Fruit fly (Drosophila melanogaster) whole organism, pupa: ENCODE results near the gene CG6675.

Experiments used
- CG32121 ChIP-seq: fragments of 200-800 bp; sonication (Bioruptor generic); IDR thresholded peaks from 2 replicates; pipeline ENCODE4 v1.3.6; 2022; ENCODE audit warnings: missing biosample characterization, missing genetic modification characterization
- EcR ChIP-seq: fragments of 200-800 bp; sonication (Bioruptor generic); optimal IDR thresholded peaks from 3 replicates; lab custom pipeline; 2019; ENCODE audit warnings: missing biosample characterization, missing genetic modification characterization, mild to moderate bottlenecking, moderate library complexity, missing genetic modification reagents
- Pif1A ChIP-seq: fragments of 200-800 bp; sonication (Bioruptor generic); optimal IDR thresholded peaks from 3 replicates; lab custom pipeline; 2016; ENCODE audit warnings: missing biosample characterization, missing genetic modification characterization
- Pif1B ChIP-seq: fragments of 200-800 bp; sonication (Bioruptor generic); optimal IDR thresholded peaks from 3 replicates; lab custom pipeline; 2016; ENCODE audit warnings: missing biosample characterization, missing genetic modification characterization
- rn ChIP-seq: fragments of 200-800 bp; sonication (Bioruptor generic); IDR thresholded peaks from 2 replicates; pipeline ENCODE4 v1.3.6; 2022; ENCODE audit warnings: missing biosample characterization, missing genetic modification characterization

- no peak for TF ChIP-seq CG32121 (GFP tag; lab: Robert Waterston, UW)
- no peak for TF ChIP-seq Pif1B (GFP tag; lab: Kevin White, UChicago)
- no peak for TF ChIP-seq Pif1A (GFP tag; lab: Kevin White, UChicago)
- no peak for TF ChIP-seq rn (GFP tag; lab: Robert Waterston, UW)
- no peak for TF ChIP-seq EcR (GFP tag; lab: Kevin White, UChicago)
Measured at dm6 chr2L:22153246-22153645, 44.5 kb downstream of the CG6675 start.
